Worm (Caenorhabditis elegans): ENCODE results near the gene gldi-4.

DNA sequence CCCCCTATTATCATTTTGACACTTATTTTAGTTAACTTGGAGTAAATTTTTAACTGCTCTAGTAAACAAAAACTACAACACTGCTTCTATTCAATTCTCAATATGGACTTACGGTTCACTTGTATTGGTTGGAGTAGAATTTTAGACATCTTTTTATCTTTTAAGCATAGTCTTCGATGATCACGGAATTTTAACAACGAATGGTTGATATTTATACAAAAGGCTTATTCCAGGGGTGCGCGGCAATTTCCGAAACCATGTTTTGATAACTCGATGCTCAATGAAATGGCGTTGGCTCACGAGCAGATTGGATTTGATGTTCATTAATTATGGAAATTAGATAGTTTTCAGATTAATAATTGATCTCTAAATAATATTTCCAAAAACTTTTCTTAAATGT is 26.0 kb downstream of the gldi-4 start:
- TF ChIP-seq lin-39 (tag; optimal IDR thresholded peaks at IDR 0.05) (no peak), efl-1 (optimal IDR thresholded peaks at IDR 0.05) (no peak), efl-1 (GFP tag; optimal IDR thresholded peaks at IDR 0.05 in 1 of 2) (no peak)
